Worm (Caenorhabditis elegans): ENCODE measurements around the gene R05H5.7.

- TF ChIP-seq dao-5 (tag; optimal IDR thresholded peaks at IDR 0.05) (no peak), him-1 (tag; optimal IDR thresholded peaks at IDR 0.05) (no peak)
Observed at ce11 chrII:10234398-10234797, 42.1 kb downstream of the R05H5.7 start, which contains the start of gene ubxn-5.
